Worm (Caenorhabditis elegans): ENCODE measurements around the gene ugt-16.

ugt-16 gene

DNA sequence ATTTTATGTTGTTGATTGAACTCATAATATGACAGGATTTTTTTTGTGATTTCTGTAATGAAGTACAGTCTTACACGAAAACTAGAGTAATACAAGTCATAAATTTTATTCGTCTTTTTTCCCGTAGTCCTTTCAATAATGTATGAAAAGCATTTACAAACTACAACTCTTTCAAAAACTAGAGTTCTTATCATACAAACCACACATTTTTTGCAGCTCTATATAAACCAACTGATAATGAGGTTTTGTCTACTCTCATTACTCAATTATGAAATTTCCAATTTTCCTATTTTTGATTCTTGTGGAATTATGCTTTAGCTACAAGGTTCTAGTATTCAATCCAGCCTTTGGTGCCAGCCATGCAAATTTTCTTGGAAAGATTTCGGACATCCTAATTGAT lies at the start of gene ugt-16:
ugt-16 (plus strand) TSS at position 248 of the 400 bp plus-strand sequence.
- no peak for TF ChIP-seq dao-5 (tag; optimal IDR thresholded peaks at IDR 0.05)
- TF ChIP-seq him-1 (tag; optimal IDR thresholded peaks at IDR 0.05), result no peak
- no peak for TF ChIP-seq W03F9.2 (tag; optimal IDR thresholded peaks at IDR 0.05)

DNA sequence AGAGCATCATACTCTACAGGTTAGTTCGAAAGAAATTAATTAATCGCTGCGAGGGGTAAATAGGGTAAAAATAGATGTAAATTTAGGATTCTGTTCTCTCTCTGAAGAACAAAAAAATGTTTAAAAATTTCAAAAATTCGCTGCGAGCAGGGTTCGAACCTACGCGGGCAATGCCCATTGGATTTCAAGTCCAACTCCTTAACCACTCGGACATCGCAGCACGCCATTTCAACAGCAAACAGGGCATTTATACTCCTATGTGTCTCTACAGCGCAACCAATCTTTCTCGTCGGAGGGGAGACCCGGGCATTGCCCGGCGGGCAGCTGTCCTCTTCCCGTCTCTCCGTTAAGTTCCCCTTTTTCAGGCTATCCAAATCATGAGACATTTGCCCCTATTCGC lies 44.6 kb upstream of the ugt-16 start:
- peak; percentile 61 for TF ChIP-seq dao-5 (tag; optimal IDR thresholded peaks at IDR 0.05)
- no peak for TF ChIP-seq W03F9.2 (tag; optimal IDR thresholded peaks at IDR 0.05)
- TF ChIP-seq him-1 (tag; optimal IDR thresholded peaks at IDR 0.05), result peak; percentile 29

DNA sequence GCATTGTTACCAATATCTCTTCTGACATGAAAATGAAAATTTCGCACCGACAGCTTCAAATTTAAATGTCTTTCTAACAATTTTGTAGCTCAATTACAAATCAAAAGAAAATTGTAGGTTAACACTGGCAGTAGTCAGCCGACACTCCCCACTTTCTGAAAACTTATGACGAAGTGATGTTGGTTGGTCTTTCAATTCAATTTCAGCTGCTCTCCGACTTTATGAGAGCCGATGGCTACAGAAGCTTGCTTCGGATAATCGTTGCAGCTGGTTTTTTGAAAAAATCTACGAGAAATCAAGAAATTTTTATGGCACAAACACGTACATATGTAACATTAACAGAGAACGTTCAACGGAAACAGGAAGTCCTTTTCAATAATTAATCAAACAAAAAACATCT lies 40.0 kb upstream of the ugt-16 start, which contains the start of gene sre-20:
sre-20 (minus strand) TSS at position 101 of the 400 bp plus-strand sequence.
- TF ChIP-seq dao-5 (tag; optimal IDR thresholded peaks at IDR 0.05), result no peak

DNA sequence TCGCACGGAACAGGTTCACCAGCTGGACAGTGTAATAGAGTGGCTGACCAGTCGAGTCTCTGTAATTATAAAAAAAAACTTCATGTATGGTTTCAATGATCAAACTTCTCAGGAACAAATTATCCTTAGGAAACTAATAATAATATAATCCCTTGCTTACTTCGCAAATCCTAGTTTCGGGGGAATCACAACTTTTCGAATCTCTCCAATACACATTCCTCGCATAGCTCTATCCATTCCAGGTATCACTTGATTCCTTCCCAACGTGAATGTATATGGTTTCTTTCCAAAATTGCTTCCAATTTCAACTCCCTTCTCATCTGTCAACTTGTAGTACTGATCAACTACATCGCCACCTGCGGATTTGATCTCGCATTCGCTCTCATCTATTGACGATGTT lies 38.5 kb upstream of the ugt-16 start:
- no peak for TF ChIP-seq W03F9.2 (tag; optimal IDR thresholded peaks at IDR 0.05)
- TF ChIP-seq him-1 (tag; optimal IDR thresholded peaks at IDR 0.05), result no peak
- TF ChIP-seq dao-5 (tag; optimal IDR thresholded peaks at IDR 0.05), result no peak

DNA sequence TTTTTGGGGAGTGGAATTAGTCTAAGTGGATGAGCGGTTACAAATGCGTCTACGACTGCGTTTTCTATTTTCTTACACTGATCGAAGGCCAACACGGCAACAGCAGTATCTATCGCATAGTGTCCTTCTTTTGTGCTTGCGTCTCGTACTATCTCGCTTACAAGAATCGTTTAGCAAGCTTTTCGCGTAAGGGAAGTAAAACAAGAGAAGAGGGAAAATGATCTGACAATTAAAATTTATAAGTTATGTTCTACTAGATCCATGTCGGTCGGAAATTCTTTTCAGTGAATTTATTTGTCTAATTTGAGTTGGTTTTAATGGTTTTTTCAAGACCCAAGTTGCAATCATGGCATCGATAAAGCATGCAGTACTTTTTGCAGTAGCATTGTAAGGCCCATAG lies 37.8 kb upstream of the ugt-16 start, which contains the start of gene fkb-4:
fkb-4 (minus strand) TSS at position 101 of the 400 bp plus-strand sequence.
- TF ChIP-seq W03F9.2 (tag; optimal IDR thresholded peaks at IDR 0.05) (no peak), dao-5 (tag; optimal IDR thresholded peaks at IDR 0.05) (no peak), him-1 (tag; optimal IDR thresholded peaks at IDR 0.05) (no peak)

DNA sequence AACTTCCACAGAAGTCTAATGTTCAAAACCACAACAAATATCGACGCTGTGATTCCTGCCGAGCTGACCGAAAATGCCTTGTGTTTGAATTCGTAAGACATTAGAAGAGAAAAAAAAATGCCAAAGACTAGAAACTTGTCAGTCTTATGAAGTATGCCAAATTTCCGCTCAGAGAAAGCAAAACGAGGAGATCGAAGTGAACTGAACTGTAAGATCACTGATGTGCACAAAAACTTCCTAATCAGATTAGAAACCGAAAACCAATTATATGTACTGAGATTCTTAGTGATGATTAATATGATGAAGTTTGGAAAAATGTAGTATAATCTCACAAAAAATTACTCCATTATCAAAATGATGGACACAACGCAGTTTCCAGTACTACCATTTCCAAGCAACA lies 36.4 kb upstream of the ugt-16 start, which contains the start of gene srbc-44:
srbc-44 (minus strand) TSS at position 101 of the 400 bp plus-strand sequence.
- TF ChIP-seq him-1 (tag; optimal IDR thresholded peaks at IDR 0.05) (no peak), W03F9.2 (tag; optimal IDR thresholded peaks at IDR 0.05) (no peak), dao-5 (tag; optimal IDR thresholded peaks at IDR 0.05) (no peak)

DNA sequence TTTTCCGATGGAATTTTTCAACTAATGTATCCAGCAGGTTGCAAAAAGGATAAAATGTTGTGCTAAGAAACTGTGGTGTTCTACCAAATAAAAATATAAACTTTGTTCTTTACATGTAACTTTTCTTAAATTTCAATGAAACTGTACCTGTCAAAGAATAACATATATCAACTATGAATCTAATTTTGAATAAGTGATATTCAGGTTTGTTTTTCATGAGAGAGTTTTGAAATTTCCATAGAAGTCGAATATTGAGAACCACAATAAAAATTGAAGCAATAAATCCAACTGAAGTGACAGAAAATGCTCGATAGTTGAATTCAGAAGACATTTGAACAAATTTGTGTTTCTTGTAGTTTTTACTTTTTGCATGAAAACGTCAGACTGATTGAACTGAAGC lies 34.6 kb upstream of the ugt-16 start, which contains the start of gene srbc-43:
srbc-43 (minus strand) TSS at position 331 of the 400 bp plus-strand sequence.
- TF ChIP-seq him-1 (tag; optimal IDR thresholded peaks at IDR 0.05) (no peak), dao-5 (tag; optimal IDR thresholded peaks at IDR 0.05) (no peak), W03F9.2 (tag; optimal IDR thresholded peaks at IDR 0.05) (no peak)

DNA sequence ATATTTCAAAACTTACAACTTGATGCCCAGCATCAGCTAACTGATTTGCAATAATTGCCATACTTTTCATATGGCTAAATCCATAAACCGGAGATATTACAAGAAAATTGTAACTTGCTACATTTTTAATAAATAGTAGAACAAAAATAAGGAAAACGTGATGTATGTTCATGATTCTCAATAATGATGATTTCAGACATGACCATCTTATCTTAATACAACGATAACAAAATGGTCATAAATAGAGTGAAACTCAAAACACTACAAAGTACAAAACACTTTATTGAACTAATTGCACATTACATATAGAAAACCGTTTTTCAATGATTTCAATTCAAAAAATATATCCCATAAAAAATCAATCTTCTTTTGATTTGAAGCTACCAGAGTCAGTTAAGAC lies 32.1 kb upstream of the ugt-16 start, which contains the start of gene ugt-5:
ugt-5 (minus strand) TSS at position 214 of the 400 bp plus-strand sequence.
- TF ChIP-seq him-1 (tag; optimal IDR thresholded peaks at IDR 0.05), result no peak
- TF ChIP-seq dao-5 (tag; optimal IDR thresholded peaks at IDR 0.05), result no peak
- TF ChIP-seq W03F9.2 (tag; optimal IDR thresholded peaks at IDR 0.05), result no peak

DNA sequence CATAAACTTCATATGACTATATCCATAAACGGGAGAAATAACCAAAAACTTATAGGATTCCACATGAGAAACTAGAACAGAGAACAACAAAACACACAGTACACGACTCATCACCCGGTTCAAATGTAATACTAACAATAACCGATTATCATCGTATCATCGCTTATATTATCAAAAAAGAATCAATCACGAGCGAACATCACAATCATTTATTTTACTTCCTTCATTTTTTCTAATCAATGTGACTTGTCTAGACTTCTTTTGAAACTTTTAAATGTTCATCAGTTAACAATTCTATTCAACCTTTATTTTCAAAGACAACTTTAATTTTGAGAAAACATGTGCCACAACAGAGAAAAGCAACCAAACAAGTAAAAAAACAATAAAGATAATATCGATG lies 29.6 kb upstream of the ugt-16 start, which contains the start of gene ugt-4:
ugt-4 (minus strand) TSS at position 141 of the 400 bp plus-strand sequence.
- TF ChIP-seq dao-5 (tag; optimal IDR thresholded peaks at IDR 0.05) (no peak), him-1 (tag; optimal IDR thresholded peaks at IDR 0.05) (no peak), W03F9.2 (tag; optimal IDR thresholded peaks at IDR 0.05) (no peak)

DNA sequence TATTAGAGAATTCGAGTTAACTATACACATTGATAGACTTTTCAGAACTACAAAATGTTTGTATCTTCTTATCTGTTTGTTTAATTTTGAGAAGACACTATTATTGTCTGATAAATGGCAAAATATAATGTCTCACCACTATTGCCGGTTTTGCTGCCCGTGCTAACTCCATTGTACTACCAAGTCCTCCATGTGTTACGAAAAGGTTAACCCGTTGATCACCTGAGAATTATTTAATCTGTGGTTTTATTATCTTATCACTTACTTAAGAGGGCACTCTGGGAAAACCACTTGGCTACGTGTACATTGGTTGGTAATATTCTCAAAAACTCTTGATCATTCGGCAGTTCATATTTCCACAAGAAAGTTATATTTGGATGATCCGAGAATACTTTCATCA lies 28.9 kb upstream of the ugt-16 start:
- TF ChIP-seq him-1 (tag; optimal IDR thresholded peaks at IDR 0.05) (no peak), W03F9.2 (tag; optimal IDR thresholded peaks at IDR 0.05) (no peak), dao-5 (tag; optimal IDR thresholded peaks at IDR 0.05) (no peak)

DNA sequence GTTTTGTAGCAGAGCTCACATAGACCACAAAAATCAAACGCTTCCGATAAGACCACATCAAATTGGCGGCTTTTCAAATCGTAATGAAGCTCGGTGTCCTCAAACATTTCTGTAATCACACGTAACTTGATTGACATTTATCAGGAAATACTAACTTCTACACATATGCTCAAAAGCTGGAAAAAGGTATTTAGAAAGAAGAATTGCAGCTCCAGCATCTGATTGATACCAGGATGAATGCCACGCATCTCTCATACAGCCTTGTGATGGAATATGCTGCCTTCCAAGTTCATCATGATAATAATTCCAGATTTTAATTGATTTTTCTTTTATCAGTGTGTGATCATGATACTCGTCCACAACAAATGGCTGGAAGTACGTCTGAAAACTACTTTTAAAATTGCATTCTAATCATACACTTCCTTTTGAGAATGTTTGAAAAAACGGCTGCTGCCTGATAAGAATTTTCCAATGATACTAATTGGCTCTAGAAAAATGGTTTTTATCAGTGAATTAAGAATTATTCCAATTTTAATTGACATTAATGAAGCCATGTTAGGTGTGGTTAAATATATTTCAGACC lies 27.8 kb upstream of the ugt-16 start:
- no peak for TF ChIP-seq him-1 (tag; optimal IDR thresholded peaks at IDR 0.05)
- TF ChIP-seq dao-5 (tag; optimal IDR thresholded peaks at IDR 0.05), result no peak
- TF ChIP-seq W03F9.2 (tag; optimal IDR thresholded peaks at IDR 0.05), result no peak

DNA sequence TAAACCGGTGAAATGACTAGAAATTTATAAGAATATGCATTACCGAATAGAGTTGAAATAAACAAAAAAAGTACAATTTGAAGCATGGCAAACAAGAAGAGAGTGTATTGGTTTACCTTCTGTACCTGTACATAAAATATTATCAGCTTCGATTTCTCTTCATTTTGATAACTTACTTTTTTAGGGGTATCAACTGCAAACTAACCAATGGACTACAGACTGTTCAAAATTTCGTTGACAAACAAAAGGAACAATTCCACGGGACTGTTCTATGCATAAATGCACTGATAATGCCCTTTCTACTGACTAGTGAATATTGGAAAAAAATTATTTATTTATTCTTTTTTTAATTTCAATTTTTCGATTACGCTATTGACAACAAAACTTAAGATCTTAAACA lies 26.8 kb upstream of the ugt-16 start, which contains the start of gene ugt-6:
ugt-6 (minus strand) TSS at position 233 of the 400 bp plus-strand sequence.
- TF ChIP-seq him-1 (tag; optimal IDR thresholded peaks at IDR 0.05), result no peak
- TF ChIP-seq dao-5 (tag; optimal IDR thresholded peaks at IDR 0.05), result no peak
- no peak for TF ChIP-seq W03F9.2 (tag; optimal IDR thresholded peaks at IDR 0.05)

DNA sequence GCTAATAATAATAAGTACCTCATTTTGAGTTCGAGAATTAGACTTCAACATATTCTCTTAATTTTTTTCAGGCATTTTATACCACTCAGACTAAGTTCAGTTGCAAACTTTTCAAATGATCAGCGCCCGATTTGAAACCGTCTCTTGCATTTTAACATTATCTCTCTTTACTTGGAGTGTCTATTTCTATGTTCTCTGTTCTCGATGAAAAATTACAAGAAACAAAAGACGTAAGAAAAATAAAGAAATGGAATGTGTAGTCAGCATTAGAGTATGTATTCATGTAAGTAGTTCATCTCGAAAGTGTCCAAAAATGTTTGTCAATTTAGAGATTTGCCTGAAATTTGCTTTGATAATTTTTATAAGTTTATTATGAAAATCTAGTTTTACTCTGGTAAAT lies 24.7 kb upstream of the ugt-16 start, which contains the start of gene ugt-3:
ugt-3 (minus strand) TSS at position 101 of the 400 bp plus-strand sequence.
- TF ChIP-seq him-1 (tag; optimal IDR thresholded peaks at IDR 0.05), result no peak
- no peak for TF ChIP-seq W03F9.2 (tag; optimal IDR thresholded peaks at IDR 0.05)
- TF ChIP-seq dao-5 (tag; optimal IDR thresholded peaks at IDR 0.05), result no peak

DNA sequence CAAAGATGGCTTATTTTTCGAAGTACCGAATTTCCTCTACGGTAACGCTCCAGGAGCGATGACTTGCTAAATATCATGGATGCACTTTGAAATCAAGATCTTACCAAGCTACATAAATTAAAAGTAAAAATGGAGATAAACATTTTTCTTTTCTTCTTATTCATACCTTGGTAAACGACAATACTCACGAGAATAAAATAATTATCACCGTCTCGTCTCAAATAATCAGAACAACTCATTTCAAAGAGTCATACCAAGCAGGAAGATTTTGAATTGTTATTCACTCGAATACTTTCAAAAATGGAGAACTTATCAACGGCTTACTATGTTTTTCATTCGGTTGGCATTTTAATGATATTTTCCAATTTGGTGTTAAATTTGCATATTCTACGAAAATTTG lies 21.6 kb upstream of the ugt-16 start, which contains the start of gene srbc-45:
srbc-45 (plus strand) TSS at position 301 of the 400 bp plus-strand sequence.
- no peak for TF ChIP-seq W03F9.2 (tag; optimal IDR thresholded peaks at IDR 0.05)

DNA sequence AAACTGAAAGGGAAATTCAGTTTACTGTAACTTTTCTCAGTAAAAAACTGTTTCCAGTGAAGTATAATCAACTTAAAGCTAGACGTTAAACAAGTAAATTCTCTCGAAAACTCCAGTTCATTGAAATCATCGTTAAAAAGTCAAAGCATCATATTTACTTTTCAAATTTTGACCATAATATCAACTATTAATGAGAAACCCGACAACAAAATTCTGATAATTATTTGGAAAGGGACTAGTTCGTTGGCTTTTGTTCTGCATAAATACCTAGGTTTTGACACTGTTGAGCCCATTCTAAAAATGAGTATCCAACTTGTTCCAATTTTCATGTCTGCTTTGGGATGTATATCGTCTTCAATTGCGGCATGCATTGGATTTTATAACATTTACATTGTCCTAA lies 18.6 kb upstream of the ugt-16 start, which contains the start of gene ZC443.7:
ZC443.7 (plus strand) TSS at position 301 of the 400 bp plus-strand sequence.
- TF ChIP-seq him-1 (tag; optimal IDR thresholded peaks at IDR 0.05) (no peak), dao-5 (tag; optimal IDR thresholded peaks at IDR 0.05) (no peak), W03F9.2 (tag; optimal IDR thresholded peaks at IDR 0.05) (no peak)
